Fruit fly (Drosophila melanogaster) whole organism, embryonic: ENCODE data around the gene CG34287.
A peak's percentile ranks its signal among the peaks of the same experiment; 100 is the strongest.

Experiments used
- B-H2 ChIP-seq: fragments of 200-800 bp; sonication (Bioruptor generic); optimal IDR thresholded peaks from 2 replicates; lab custom pipeline; 2018; ENCODE audit warnings: missing biosample characterization, mild to moderate bottlenecking, missing genetic modification characterization
- CG10462 ChIP-seq: fragments of 200-800 bp; sonication (Bioruptor generic); optimal IDR thresholded peaks from 2 replicates; lab custom pipeline; 2016; ENCODE audit warnings: missing biosample characterization, missing genetic modification characterization
- CG11093 ChIP-seq: fragments of 200-800 bp; sonication (Bioruptor generic); IDR thresholded peaks from 3 replicates; pipeline ENCODE4 v1.3.6; 2022; ENCODE audit warnings: missing biosample characterization, missing genetic modification characterization
- CG11247 ChIP-seq: fragments of 200-800 bp; sonication (Bioruptor generic); IDR thresholded peaks from 2 replicates; pipeline ENCODE4 v1.3.6; 2022; ENCODE audit warnings: missing biosample characterization, missing genetic modification characterization
- CG11456 ChIP-seq: fragments of 200-800 bp; sonication (Bioruptor generic); IDR thresholded peaks from 3 replicates; pipeline ENCODE4 v1.3.6; 2022; ENCODE audit warnings: missing biosample characterization, missing genetic modification characterization
- CG15269 ChIP-seq: fragments of 200-800 bp; sonication (Bioruptor generic); optimal IDR thresholded peaks from 2 replicates; lab custom pipeline; 2018; ENCODE audit warnings: missing biosample characterization, mild to moderate bottlenecking, missing genetic modification characterization, moderate library complexity
- CG1602 ChIP-seq: fragments of 200-800 bp; sonication (Bioruptor generic); optimal IDR thresholded peaks from 3 replicates; lab custom pipeline; 2016; ENCODE audit warnings: missing biosample characterization, missing genetic modification characterization
- CG16815 ChIP-seq: fragments of 200-800 bp; sonication (Bioruptor generic); optimal IDR thresholded peaks from 3 replicates; lab custom pipeline; 2017; ENCODE audit warnings: missing biosample characterization, mild to moderate bottlenecking, missing genetic modification characterization
- CG18011 ChIP-seq: fragments of 200-800 bp; sonication (Bioruptor generic); optimal IDR thresholded peaks from 2 replicates; lab custom pipeline; 2017; ENCODE audit warnings: missing biosample characterization, missing genetic modification characterization, mild to moderate bottlenecking, moderate library complexity, missing genotype
- CG2120 ChIP-seq: fragments of 200-800 bp; sonication (Bioruptor generic); optimal IDR thresholded peaks from 3 replicates; lab custom pipeline; 2016; ENCODE audit warnings: missing biosample characterization, missing genetic modification characterization
- CG2129 ChIP-seq: fragments of 200-800 bp; sonication (Bioruptor generic); IDR thresholded peaks from 2 replicates; pipeline ENCODE4 v1.3.6; 2022; ENCODE audit warnings: missing biosample characterization, missing genetic modification characterization; ENCODE audit not compliant: partially characterized antibody
- CG30020 ChIP-seq: fragments of 200-800 bp; optimal IDR thresholded peaks from 2 replicates; lab custom pipeline; 2019; ENCODE audit warnings: missing biosample characterization, mild to moderate bottlenecking, missing genetic modification characterization, moderate library complexity
- CG32532 ChIP-seq: fragments of 200-800 bp; sonication (Bioruptor generic); IDR thresholded peaks from 2 replicates; pipeline ENCODE4 v1.3.6; 2022; ENCODE audit warnings: missing biosample characterization, missing genetic modification characterization
- CG34422 ChIP-seq: fragments of 200-800 bp; sonication (Bioruptor generic); IDR thresholded peaks from 3 replicates; pipeline ENCODE4 v1.3.6; 2022; ENCODE audit warnings: missing biosample characterization, missing genetic modification characterization
- CG4328 ChIP-seq: fragments of 200-800 bp; sonication (Bioruptor generic); optimal IDR thresholded peaks from 3 replicates; lab custom pipeline; 2017; ENCODE audit warnings: missing biosample characterization, missing genetic modification reagents, missing genetic modification characterization
- CG4404 ChIP-seq: fragments of 200-800 bp; sonication (Bioruptor generic); IDR thresholded peaks from 2 replicates; pipeline ENCODE4 v1.3.6; 2022; ENCODE audit warnings: missing biosample characterization, missing genetic modification characterization
- CG4820 ChIP-seq: fragments of 200-800 bp; sonication (Bioruptor generic); optimal IDR thresholded peaks from 3 replicates; lab custom pipeline; 2016; ENCODE audit warnings: missing biosample characterization, missing genetic modification characterization
- CG4854 ChIP-seq: fragments of 200-800 bp; sonication (Bioruptor generic); optimal IDR thresholded peaks from 2 replicates; lab custom pipeline; 2016; ENCODE audit warnings: missing biosample characterization, missing genetic modification characterization, inconsistent platforms
- CG5180 ChIP-seq: fragments of 200-800 bp; sonication (Bioruptor generic); optimal IDR thresholded peaks from 3 replicates; lab custom pipeline; 2017; ENCODE audit warnings: missing biosample characterization, missing genetic modification characterization, mild to moderate bottlenecking, moderate library complexity, missing genetic modification reagents
- CG7556 ChIP-seq: fragments of 200-800 bp; sonication (Bioruptor generic); optimal IDR thresholded peaks from 2 replicates; lab custom pipeline; 2017; ENCODE audit warnings: missing biosample characterization, mild to moderate bottlenecking, missing genetic modification characterization
- CG7839 ChIP-seq: fragments of 200-800 bp; sonication (Bioruptor generic); optimal IDR thresholded peaks from 3 replicates; lab custom pipeline; 2018; ENCODE audit warnings: missing biosample characterization, mild to moderate bottlenecking, missing genetic modification characterization, moderate library complexity
- CG8478 ChIP-seq: fragments of >200 bp; optimal IDR thresholded peaks from 2 replicates; lab custom pipeline; 2018
- CG9215 ChIP-seq: fragments of 200-800 bp; sonication (Bioruptor generic); IDR thresholded peaks from 2 replicates; pipeline ENCODE4 v1.3.6; 2022; ENCODE audit warnings: missing biosample characterization, missing genetic modification characterization
- CG9609 ChIP-seq: fragments of 200-800 bp; sonication (Bioruptor generic); optimal IDR thresholded peaks from 3 replicates; lab custom pipeline; 2016; ENCODE audit warnings: missing biosample characterization, missing genetic modification characterization
- CG9727 ChIP-seq: fragments of 200-800 bp; sonication (Bioruptor generic); optimal IDR thresholded peaks from 3 replicates; lab custom pipeline; 2017; ENCODE audit warnings: missing biosample characterization, mild to moderate bottlenecking, missing genetic modification characterization
- Chrac-16 ChIP-seq: fragments of 200-800 bp; sonication (Bioruptor generic); optimal IDR thresholded peaks from 3 replicates; lab custom pipeline; 2016; ENCODE audit warnings: missing biosample characterization, missing genetic modification characterization
- CkIIα-i1 ChIP-seq: fragments of 200-800 bp; sonication (Bioruptor generic); IDR thresholded peaks from 2 replicates; pipeline ENCODE4 v1.3.6; 2022; ENCODE audit warnings: missing biosample characterization, missing genetic modification characterization
- Deaf1 ChIP-seq: fragments of 200-800 bp; optimal IDR thresholded peaks from 3 replicates; lab custom pipeline; 2019; ENCODE audit warnings: missing biosample characterization, mild to moderate bottlenecking, missing genetic modification characterization, moderate library complexity
- Dll ChIP-seq: fragments of 200-800 bp; sonication (Bioruptor generic); IDR thresholded peaks from 4 replicates; pipeline ENCODE4 v1.3.6; 2022; ENCODE audit warnings: missing biosample characterization, missing genetic modification characterization; ENCODE audit not compliant: partially characterized antibody
- Eip74EF ChIP-seq, 2 experiments: fragments of 200-800 bp in 1 of 2; fragments of >200 bp in 1 of 2; sonication (Bioruptor generic) in 1 of 2; optimal IDR thresholded peaks; 2 replicates each; lab custom pipeline; 2017 to 2019; ENCODE audit warnings: missing biosample characterization in 2 of 2, missing genetic modification characterization in 2 of 2, mild to moderate bottlenecking in 1 of 2, moderate library complexity in 1 of 2
- HLH54F ChIP-seq: fragments of 200-800 bp; sonication (Bioruptor generic); optimal IDR thresholded peaks from 3 replicates; lab custom pipeline; 2016; ENCODE audit warnings: missing biosample characterization, missing genetic modification characterization
- Hand ChIP-seq: fragments of 200-800 bp; sonication (Bioruptor generic); optimal IDR thresholded peaks from 2 replicates; lab custom pipeline; 2017; ENCODE audit warnings: mild to moderate bottlenecking, missing biosample characterization, missing genetic modification reagents, missing genetic modification characterization
- Hr51 ChIP-seq, 2 experiments: fragments of 200-800 bp; sonication (Bioruptor generic); optimal IDR thresholded peaks; 2 replicates in 1 of 2; 3 replicates in 1 of 2; lab custom pipeline; 2016 to 2018; ENCODE audit warnings: missing biosample characterization in 2 of 2, missing genetic modification characterization in 2 of 2, mild to moderate bottlenecking in 1 of 2, moderate library complexity in 1 of 2
- Mad ChIP-seq: fragments of 200-800 bp; sonication (Bioruptor generic); optimal IDR thresholded peaks from 2 replicates; lab custom pipeline; 2016; ENCODE audit warnings: missing biosample characterization, missing genetic modification characterization
- Max ChIP-seq: fragments of 200-800 bp; sonication (Bioruptor generic); optimal IDR thresholded peaks from 2 replicates; lab custom pipeline; 2016; ENCODE audit warnings: missing biosample characterization, mild to moderate bottlenecking, missing genetic modification characterization
- Scr ChIP-seq: fragments of 200-800 bp; sonication (Bioruptor generic); IDR thresholded peaks from 2 replicates; pipeline ENCODE4 v1.3.6; 2022; ENCODE audit warnings: missing biosample characterization, missing genetic modification characterization; ENCODE audit not compliant: partially characterized antibody
- Sry-δ ChIP-seq: fragments of 200-800 bp; sonication (Bioruptor generic); optimal IDR thresholded peaks from 2 replicates; lab custom pipeline; 2016; ENCODE audit warnings: missing biosample characterization, missing genetic modification characterization
- ase ChIP-seq: fragments of 200-800 bp; sonication (Bioruptor generic); IDR thresholded peaks from 3 replicates; pipeline ENCODE4 v1.3.6; 2022; ENCODE audit warnings: missing biosample characterization, missing genetic modification characterization
- ato ChIP-seq: fragments of 200-800 bp; sonication (Bioruptor generic); IDR thresholded peaks from 2 replicates; pipeline ENCODE4 v1.3.6; 2022; ENCODE audit warnings: missing biosample characterization, missing genetic modification characterization; ENCODE audit not compliant: partially characterized antibody
- chif ChIP-seq, 2 experiments: fragments of 200-800 bp; sonication (Bioruptor generic); optimal IDR thresholded peaks; 3 replicates each; lab custom pipeline; 2016; ENCODE audit warnings: missing biosample characterization in 2 of 2, missing genetic modification characterization in 2 of 2
- ewg ChIP-seq: fragments of 200-800 bp; sonication (Bioruptor generic); optimal IDR thresholded peaks from 3 replicates; lab custom pipeline; 2017; ENCODE audit warnings: mild to moderate bottlenecking, missing biosample characterization, missing genetic modification reagents, missing genetic modification characterization
- exex ChIP-seq: fragments of 200-800 bp; sonication (Bioruptor generic); optimal IDR thresholded peaks from 4 replicates; lab custom pipeline; 2018; ENCODE audit warnings: missing biosample characterization, mild to moderate bottlenecking, missing genetic modification characterization, moderate library complexity
- gcm ChIP-seq: fragments of 200-800 bp; sonication (Bioruptor generic); optimal IDR thresholded peaks from 2 replicates; lab custom pipeline; 2019; ENCODE audit warnings: missing biosample characterization, mild to moderate bottlenecking, missing genetic modification characterization, moderate library complexity
- gro ChIP-seq: fragments of 200-800 bp; sonication (Bioruptor generic); optimal IDR thresholded peaks from 2 replicates; lab custom pipeline; 2016; ENCODE audit warnings: missing biosample characterization, missing genetic modification characterization
- lbe ChIP-seq: fragments of 200-800 bp; sonication (Bioruptor generic); optimal IDR thresholded peaks from 2 replicates; lab custom pipeline; 2016; ENCODE audit warnings: missing biosample characterization, mild to moderate bottlenecking, missing genetic modification characterization
- lov ChIP-seq, 2 experiments: fragments of 200-800 bp in 1 of 2; fragments of >200 bp in 1 of 2; sonication (Bioruptor generic) in 1 of 2; IDR thresholded peaks in 1 of 2; optimal IDR thresholded peaks in 1 of 2; 2 replicates in 1 of 2; 3 replicates in 1 of 2; pipeline versions ENCODE4 v1.3.6 to Lab custom; 2017 to 2022; ENCODE audit warnings: missing biosample characterization in 1 of 2, missing genetic modification characterization in 1 of 2
- pum ChIP-seq: fragments of 200-800 bp; sonication (Bioruptor generic); optimal IDR thresholded peaks from 2 replicates; lab custom pipeline; 2016; ENCODE audit warnings: missing biosample characterization, missing genetic modification characterization
- sim ChIP-seq: fragments of 200-800 bp; sonication (Bioruptor generic); IDR thresholded peaks from 2 replicates; pipeline ENCODE4 v1.3.6; 2022; ENCODE audit warnings: missing biosample characterization, missing genetic modification characterization
- slbo ChIP-seq: fragments of 200-800 bp; sonication (Bioruptor generic); IDR thresholded peaks from 2 replicates; pipeline ENCODE4 v1.3.6; 2022; ENCODE audit warnings: missing biosample characterization, missing genetic modification characterization
- z ChIP-seq: fragments of 200-800 bp; sonication (Bioruptor generic); IDR thresholded peaks from 3 replicates; pipeline ENCODE4 v1.3.6; 2022; ENCODE audit warnings: missing biosample characterization, missing genetic modification characterization

Gene CG34287

DNA sequence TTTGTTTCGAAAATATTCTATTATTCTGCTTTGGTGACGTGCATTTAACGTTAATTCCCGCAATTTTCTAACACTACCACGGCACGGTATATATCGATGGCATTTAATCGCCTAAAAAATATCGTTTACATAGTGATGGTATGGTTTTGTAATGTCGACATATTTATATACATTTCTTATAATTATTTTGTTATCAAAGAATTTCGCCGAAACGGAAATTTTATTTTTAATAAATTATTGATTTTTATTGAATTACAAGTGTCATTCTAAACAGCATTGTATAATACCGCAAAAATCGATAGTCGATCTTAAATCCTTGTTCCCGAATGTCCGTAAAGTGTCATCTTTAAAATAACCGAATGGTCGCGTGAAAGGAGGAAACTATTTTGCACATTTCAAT lies 28.7 kb upstream of the CG34287 start, which contains the start of the genes Sec20 and dgrn (continued):
- peak; percentile 37; the same call in 1 of the 3 replicates for TF ChIP-seq CG34422 (GFP tag; lab: Robert Waterston, UW)
- TF ChIP-seq CG32532 (GFP tag; lab: Robert Waterston, UW) = peak; percentile 60
- peak; percentile 92 for TF ChIP-seq Sry-δ (GFP tag; lab: Kevin White, UChicago)
- TF ChIP-seq CG30020 (tag; lab: Kevin White, UChicago) = peak; percentile 78
- no peak for TF ChIP-seq CG5180 (GFP tag; lab: Kevin White, UChicago)
- peak; percentile 35 for TF ChIP-seq CG16815 (GFP tag; lab: Kevin White, UChicago)
- peak; percentile 81 for TF ChIP-seq B-H2 (GFP tag; lab: Kevin White, UChicago)
- TF ChIP-seq Hand = no peak
- peak; percentile 37 for TF ChIP-seq CG9609 (GFP tag; lab: Kevin White, UChicago)
- TF ChIP-seq CG9727 = peak; percentile 57
- TF ChIP-seq Scr (GFP tag; lab: Robert Waterston, UW) = peak; percentile 97
- peak; percentile 18 for TF ChIP-seq ewg (GFP tag; lab: Kevin White, UChicago)
- no peak for TF ChIP-seq lov (optimal IDR thresholded peaks at IDR 0.05; lab: Kevin White, UChicago)
- TF ChIP-seq lov (GFP tag; IDR thresholded peaks at IDR 0.05; lab: Robert Waterston, UW) = no peak
- no peak for TF ChIP-seq chif (GFP tag; optimal IDR thresholded peaks at IDR 0.05; lab: Kevin White, UChicago)
- peak; percentile 4 for TF ChIP-seq pum (GFP tag; lab: Kevin White, UChicago)
- peak; percentile 40 to 55 for TF ChIP-seq Hr51 (GFP tag; optimal IDR thresholded peaks at IDR 0.05; lab: Kevin White, UChicago)
- TF ChIP-seq slbo (GFP tag; lab: Robert Waterston, UW) = peak; percentile 84
- peak; percentile 58 for TF ChIP-seq CG9215 (GFP tag; lab: Robert Waterston, UW)
- TF ChIP-seq CG8478 (lab: Kevin White, UChicago) = no peak
- TF ChIP-seq CG4854 (GFP tag; lab: Kevin White, UChicago) = peak; percentile 50
- peak; percentile 63 for TF ChIP-seq Deaf1 (tag; lab: Kevin White, UChicago)
- peak; percentile 84 for TF ChIP-seq CG2129 (GFP tag; lab: Robert Waterston, UW)
- peak; percentile 46 for TF ChIP-seq CG4328
- TF ChIP-seq CG4404 = peak; percentile 53
- TF ChIP-seq Mad (GFP tag; lab: Kevin White, UChicago) = peak; percentile 48
- peak; percentile 74 for TF ChIP-seq Max (GFP tag; lab: Kevin White, UChicago)
- TF ChIP-seq CG2120 (GFP tag; lab: Kevin White, UChicago) = peak; percentile 84
- TF ChIP-seq Eip74EF (GFP tag; optimal IDR thresholded peaks at IDR 0.05; lab: Kevin White, UChicago) = no peak
- TF ChIP-seq HLH54F (GFP tag; lab: Kevin White, UChicago) = peak; percentile 23
- peak; percentile 65 for TF ChIP-seq CG1602 (GFP tag; lab: Kevin White, UChicago)
- TF ChIP-seq CG11093 (GFP tag; lab: Robert Waterston, UW) = no peak
- TF ChIP-seq ato = peak; percentile 80; the same call in 1 of the 2 replicates
- peak; percentile 70; the same call in 2 of the 3 replicates for TF ChIP-seq CG11456 (GFP tag; lab: Robert Waterston, UW)
- peak; percentile 31 for TF ChIP-seq CG10462 (GFP tag; lab: Kevin White, UChicago)
- TF ChIP-seq z (GFP tag; lab: Robert Waterston, UW) = no peak
- TF ChIP-seq CG7839 (tag; lab: Kevin White, UChicago) = peak; percentile 62
- TF ChIP-seq CG7556 (GFP tag; lab: Kevin White, UChicago) = peak; percentile 54
- TF ChIP-seq sim (GFP tag; lab: Robert Waterston, UW) = no peak
- peak; percentile 6 for TF ChIP-seq gro (GFP tag; lab: Kevin White, UChicago)
- TF ChIP-seq CG18011 = no peak
- peak; percentile 61 for TF ChIP-seq gcm (GFP tag; lab: Kevin White, UChicago)
- peak; percentile 96 for TF ChIP-seq Dll (GFP tag; lab: Robert Waterston, UW)
- no peak; the same call in 2 of the 3 replicates for TF ChIP-seq ase (GFP tag; lab: Robert Waterston, UW)
- peak; percentile 57 for TF ChIP-seq CG4820 (GFP tag; lab: Kevin White, UChicago)
- no peak for TF ChIP-seq CkIIα-i1
- TF ChIP-seq Chrac-16 (GFP tag; lab: Kevin White, UChicago) = peak; percentile 66
- peak; percentile 74 for TF ChIP-seq CG11247 (GFP tag; lab: Robert Waterston, UW)
- TF ChIP-seq exex (tag; lab: Kevin White, UChicago) = peak; percentile 56
- peak; percentile 62 for TF ChIP-seq CG15269 (tag; lab: Kevin White, UChicago)
- TF ChIP-seq lbe = peak; percentile 83
